Worm (Caenorhabditis elegans) whole organism, L1 larva: ENCODE results near the gene F54H12.8.

Experiments used
- C04F5.9 ChIP-seq: sonication (generic microtip); optimal IDR thresholded peaks from 2 replicates; lab custom pipeline; 2016; ENCODE audit warnings: missing genetic modification characterization, missing compliant biosample characterization
- C16A3.4 ChIP-seq: fragments of 150-350 bp; optimal IDR thresholded peaks from 2 replicates; lab custom pipeline; 2014; ENCODE audit warnings: missing biosample characterization, missing genetic modification characterization
- alr-1 ChIP-seq: fragments of 200-800 bp; sonication (Bioruptor generic); optimal IDR thresholded peaks from 2 replicates; lab custom pipeline; 2018; ENCODE audit warnings: borderline replicate concordance, mild to moderate bottlenecking, missing genetic modification characterization, missing compliant biosample characterization
- blmp-1 ChIP-seq: fragments of 150-350 bp; optimal IDR thresholded peaks from 2 replicates; lab custom pipeline; 2014; ENCODE audit warnings: missing biosample characterization, missing genetic modification characterization
- ceh-82 ChIP-seq, 3 experiments: fragments of 150-350 bp in 1 of 3; sonication (generic microtip) in 2 of 3; optimal IDR thresholded peaks; 2 replicates each; lab custom pipeline; 2014 to 2017; ENCODE audit warnings: missing biosample characterization in 3 of 3, missing genetic modification characterization in 3 of 3
- ceh-88 ChIP-seq: fragments of 200-800 bp; sonication (Bioruptor generic); IDR thresholded peaks from 2 replicates; pipeline ENCODE4 v1.3.6; 2022; ENCODE audit warnings: missing genetic modification characterization, missing compliant biosample characterization
- ces-1 ChIP-seq: fragments of 150-350 bp; optimal IDR thresholded peaks from 2 replicates; lab custom pipeline; 2014; ENCODE audit warnings: missing biosample characterization, missing genetic modification reagents, missing genetic modification characterization
- dpl-1 ChIP-seq, 3 experiments: fragments of 150-350 bp in 2 of 3; sonication (generic microtip) in 1 of 3; optimal IDR thresholded peaks; 2 replicates each; lab custom pipeline; 2014 to 2017; ENCODE audit warnings: missing biosample characterization in 3 of 3, missing genetic modification characterization in 3 of 3, missing genetic modification reagents in 3 of 3
- dsc-1 ChIP-seq: sonication (generic microtip); optimal IDR thresholded peaks from 2 replicates; lab custom pipeline; 2016; ENCODE audit warnings: mild to moderate bottlenecking, missing genetic modification characterization, missing compliant biosample characterization
- efl-1 ChIP-seq, 4 experiments: fragments of 150-350 bp; optimal IDR thresholded peaks in 3 of 4; peaks in 1 of 4; 1 replicate in 1 of 4; 2 replicates in 3 of 4; lab custom pipeline; 2014; ENCODE audit warnings: missing biosample characterization in 2 of 4, missing genetic modification characterization in 2 of 4, missing genetic modification reagents in 2 of 4
- efl-3 ChIP-seq: fragments of 200-800 bp; sonication (Bioruptor generic); optimal IDR thresholded peaks from 2 replicates; lab custom pipeline; 2018; ENCODE audit warnings: mild to moderate bottlenecking, missing genetic modification characterization, missing compliant biosample characterization
- ets-5 ChIP-seq: fragments of 200-800 bp; sonication (Bioruptor generic); IDR thresholded peaks from 2 replicates; pipeline ENCODE4 v1.3.6; 2022; ENCODE audit warnings: missing genetic modification characterization, missing compliant biosample characterization
- fkh-4 ChIP-seq: sonication (generic microtip); optimal IDR thresholded peaks from 2 replicates; lab custom pipeline; 2016; ENCODE audit warnings: missing compliant biosample characterization, missing genetic modification characterization, borderline replicate concordance
- fos-1 ChIP-seq: fragments of 150-350 bp; optimal IDR thresholded peaks from 2 replicates; lab custom pipeline; 2014; ENCODE audit warnings: missing biosample characterization, missing genetic modification characterization
- hlh-17 ChIP-seq: fragments of 200-800 bp; sonication (Bioruptor generic); optimal IDR thresholded peaks from 2 replicates; lab custom pipeline; 2018; ENCODE audit warnings: missing genetic modification characterization, mild to moderate bottlenecking, missing compliant biosample characterization, moderate library complexity, borderline replicate concordance
- irx-1 ChIP-seq: sonication (generic microtip); optimal IDR thresholded peaks from 2 replicates; lab custom pipeline; 2016; ENCODE audit warnings: missing genetic modification characterization, missing compliant biosample characterization
- lin-14 ChIP-seq: fragments of 200-800 bp; sonication (Bioruptor generic); optimal IDR thresholded peaks from 2 replicates; lab custom pipeline; 2018; ENCODE audit warnings: mild to moderate bottlenecking, missing genetic modification characterization, moderate library complexity, missing compliant biosample characterization
- lin-15B ChIP-seq: fragments of 150-350 bp; sonication (generic microtip); optimal IDR thresholded peaks from 3 replicates; lab custom pipeline; 2014; ENCODE audit warnings: missing biosample characterization, missing genetic modification characterization
- lin-35 ChIP-seq, 2 experiments: fragments of 150-350 bp; optimal IDR thresholded peaks; 2 replicates each; lab custom pipeline; 2014; ENCODE audit warnings: missing biosample characterization in 2 of 2, missing genetic modification characterization in 2 of 2, missing genetic modification reagents in 2 of 2
- lsy-2 ChIP-seq, 2 experiments: fragments of 150-350 bp; optimal IDR thresholded peaks; 2 replicates each; lab custom pipeline; 2014; ENCODE audit warnings: missing biosample characterization in 2 of 2, missing genetic modification characterization in 2 of 2
- nhr-237 ChIP-seq: fragments of 150-350 bp; optimal IDR thresholded peaks from 2 replicates; lab custom pipeline; 2014; ENCODE audit warnings: missing biosample characterization, missing genetic modification characterization
- nhr-28 ChIP-seq: fragments of 150-350 bp; optimal IDR thresholded peaks from 2 replicates; lab custom pipeline; 2014; ENCODE audit warnings: missing biosample characterization, missing genetic modification characterization
- nhr-76 ChIP-seq: sonication (generic microtip); optimal IDR thresholded peaks from 2 replicates; lab custom pipeline; 2017; ENCODE audit warnings: missing biosample characterization, missing genetic modification characterization
- nhr-77 ChIP-seq: fragments of 150-350 bp; optimal IDR thresholded peaks from 2 replicates; lab custom pipeline; 2014; ENCODE audit warnings: missing biosample characterization, missing genetic modification characterization
- nhr-85 ChIP-seq: sonication (generic microtip); peaks from one replicate; lab custom pipeline; 2016; ENCODE audit warnings: missing genetic modification characterization, inconsistent platforms, missing compliant biosample characterization
- pag-3 ChIP-seq: sonication (generic microtip); optimal IDR thresholded peaks from 2 replicates; lab custom pipeline; 2017; ENCODE audit warnings: missing genetic modification characterization, mild to moderate bottlenecking, missing compliant biosample characterization, antibody characterized with exemption, borderline replicate concordance; ENCODE audit not compliant: insufficient read depth
- pax-3 ChIP-seq: fragments of 200-800 bp; sonication (Bioruptor generic); optimal IDR thresholded peaks from 2 replicates; lab custom pipeline; 2018; ENCODE audit warnings: mild to moderate bottlenecking, missing genetic modification characterization, moderate library complexity, missing compliant biosample characterization
- skn-1 ChIP-seq: fragments of 150-350 bp; optimal IDR thresholded peaks from 2 replicates; lab custom pipeline; 2014; ENCODE audit warnings: missing biosample characterization, missing genetic modification characterization
- snpc-4 ChIP-seq: fragments of 150-350 bp; optimal IDR thresholded peaks from 2 replicates; lab custom pipeline; 2014; ENCODE audit warnings: missing biosample characterization, missing genetic modification characterization
- snu-23 ChIP-seq: sonication (generic microtip); optimal IDR thresholded peaks from 2 replicates; lab custom pipeline; 2016; ENCODE audit warnings: missing genetic modification characterization, missing compliant biosample characterization
- sup-37 ChIP-seq: fragments of 200-800 bp; sonication (Bioruptor generic); optimal IDR thresholded peaks from 2 replicates; lab custom pipeline; 2018; ENCODE audit warnings: mild to moderate bottlenecking, missing genetic modification characterization, missing compliant biosample characterization
- xbp-1 ChIP-seq: sonication (generic microtip); optimal IDR thresholded peaks from 2 replicates; lab custom pipeline; 2016; ENCODE audit warnings: missing genetic modification characterization, missing compliant biosample characterization
- zag-1 ChIP-seq: fragments of 150-350 bp; optimal IDR thresholded peaks from 2 replicates; lab custom pipeline; 2014; ENCODE audit warnings: missing biosample characterization, missing genetic modification characterization

Gene F54H12.8

ce11 chrIII:8010260-8010822, 41.3 kb upstream of the F54H12.8 start, which contains the start of gene cit-1.2:
cit-1.2 (plus strand) TSS chrIII:8010772.
- TF ChIP-seq dsc-1 (no peak), ets-5 (GFP tag; lab: Robert Waterston, UW) (no peak), skn-1 (tag; lab: Kevin White, UChicago) (peak; percentile 7)

ce11 chrIII:8009769-8010168, 40.7 kb upstream of the F54H12.8 start, which contains the start of gene cit-1.1:
cit-1.1 (minus strand) TSS chrIII:8009821.
- TF ChIP-seq nhr-76 (tag; lab: Kevin White, UChicago) (no peak), efl-1 (optimal IDR thresholded peaks at IDR 0.05; lab: Kevin White, UChicago) (peak; percentile 37 to 52), efl-1 (GFP tag; optimal IDR thresholded peaks at IDR 0.05 in 1 of 2; lab: Kevin White, UChicago) (peak in 1 of 2 experiments; percentile 44), nhr-85 (tag; lab: Kevin White, UChicago) (peak; percentile 32), blmp-1 (tag; lab: Kevin White, UChicago) (no peak), nhr-237 (tag; lab: Kevin White, UChicago) (no peak), zag-1 (tag; lab: Kevin White, UChicago) (no peak), dpl-1 (GFP tag; optimal IDR thresholded peaks at IDR 0.05; lab: Kevin White, UChicago) (peak in 2 of 3 experiments; percentile 33 to 49), lsy-2 (tag; optimal IDR thresholded peaks at IDR 0.05; lab: Kevin White, UChicago) (peak; percentile 38 to 66), C16A3.4 (tag; lab: Kevin White, UChicago) (peak; percentile 37), skn-1 (tag; lab: Kevin White, UChicago) (peak; percentile 32), efl-3 (GFP tag; lab: Kevin White, UChicago) (no peak), lin-15B (tag; lab: Kevin White, UChicago) (peak; percentile 38), ceh-82 (tag; optimal IDR thresholded peaks at IDR 0.05; lab: Kevin White, UChicago) (peak in 2 of 3 experiments; percentile 7 to 18), fos-1 (tag; lab: Kevin White, UChicago) (no peak), lin-35 (GFP tag; optimal IDR thresholded peaks at IDR 0.05; lab: Kevin White, UChicago) (peak; percentile 32 to 37), nhr-77 (no peak), C04F5.9 (tag; lab: Kevin White, UChicago) (no peak)

- TF ChIP-seq irx-1 (tag; lab: Kevin White, UChicago) (no peak), snpc-4 (tag; lab: Kevin White, UChicago) (no peak), sup-37 (GFP tag; lab: Kevin White, UChicago) (no peak), ceh-88 (GFP tag; lab: Robert Waterston, UW) (no peak), nhr-28 (no peak), hlh-17 (GFP tag; lab: Kevin White, UChicago) (no peak), snu-23 (GFP tag; lab: Kevin White, UChicago) (no peak), alr-1 (no peak), fos-1 (tag; lab: Kevin White, UChicago) (no peak), zag-1 (tag; lab: Kevin White, UChicago) (no peak), pag-3 (no peak), fkh-4 (tag; lab: Kevin White, UChicago) (no peak), lin-15B (tag; lab: Kevin White, UChicago) (no peak), ets-5 (GFP tag; lab: Robert Waterston, UW) (no peak), C16A3.4 (tag; lab: Kevin White, UChicago) (no peak), lin-14 (GFP tag; lab: Kevin White, UChicago) (no peak), ces-1 (GFP tag; lab: Kevin White, UChicago) (no peak), nhr-77 (no peak), xbp-1 (tag; lab: Kevin White, UChicago) (no peak), pax-3 (no peak)
Measured at ce11 chrIII:8004091-8004490, 35.1 kb upstream of the F54H12.8 start, which contains the start of gene C06G4.6. C06G4.6 (plus strand) TSS chrIII:8004391.

- peak; percentile 97 for TF ChIP-seq dsc-1
- TF ChIP-seq nhr-85 (tag; lab: Kevin White, UChicago) = no peak
- TF ChIP-seq, all 84 proteins: peak for 1
Measured at ce11 chrIII:8001557-8001956, 32.5 kb upstream of the F54H12.8 start.
